Worm (Caenorhabditis elegans) whole organism, young adult: Measurements from ENCODE around the gene rab-6.1.

ENCODE experiments used
- bed-1 ChIP-seq: fragments of 200-800 bp; sonication (Bioruptor generic); IDR thresholded peaks from 2 replicates; pipeline ENCODE4 v1.3.6; 2022; ENCODE audit warnings: missing genetic modification reagents, missing genetic modification characterization, missing compliant biosample characterization
- ceh-79 ChIP-seq: sonication (generic microtip); optimal IDR thresholded peaks from 2 replicates; lab custom pipeline; 2017; ENCODE audit warnings: mild to moderate bottlenecking, missing genetic modification characterization, missing compliant biosample characterization

DNA sequence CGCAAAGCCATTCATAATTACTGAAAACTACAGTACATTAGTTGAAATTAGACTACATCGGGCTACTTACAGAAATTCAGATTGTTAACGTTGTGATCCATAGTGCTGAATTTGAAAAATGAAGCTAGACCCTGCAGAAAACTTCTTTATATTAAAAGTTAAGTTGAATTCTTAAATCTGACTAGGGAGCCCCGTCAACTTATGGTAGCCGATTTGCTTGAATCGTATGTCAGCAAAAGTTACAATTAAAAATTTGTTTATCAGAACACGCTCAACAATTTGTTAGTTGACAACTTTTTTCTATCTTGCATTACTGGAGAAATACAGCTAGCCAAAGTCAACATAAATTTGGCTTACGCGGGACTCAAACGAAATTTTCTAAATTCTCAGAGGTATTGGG, 16.8 kb upstream of the rab-6.1 start, which contains the start of gene F59B2.14:
- TF ChIP-seq ceh-79 (no peak), bed-1 (GFP tag; lab: Robert Waterston, UW) (no peak)
